Worm (Caenorhabditis elegans) whole organism, L4/young adult: ENCODE measurements around the gene srh-125.

ENCODE experiments used
- W03F9.2 ChIP-seq: fragments of 150-350 bp; optimal IDR thresholded peaks from 2 replicates; lab custom pipeline; 2014; ENCODE audit warnings: missing biosample characterization, missing genetic modification characterization
- him-1 ChIP-seq: sonication (generic microtip); optimal IDR thresholded peaks from 2 replicates; lab custom pipeline; 2016; ENCODE audit warnings: missing genotype, missing genetic modification reagents, missing genetic modification characterization, missing compliant biosample characterization

- no peak for TF ChIP-seq him-1 (tag; lab: Kevin White, UChicago)
- no peak for TF ChIP-seq W03F9.2 (tag; lab: Kevin White, UChicago)
Observed at ce11 chrV:7464696-7465095, 12.0 kb downstream of the srh-125 start, which contains the start of gene srh-89.
